Worm (Caenorhabditis elegans) whole organism, early embryonic: ENCODE measurements around the gene F25G6.8.

Experiments
- aly-1 ChIP-seq: sonication (generic microtip); optimal IDR thresholded peaks from 2 replicates; lab custom pipeline; 2016; ENCODE audit warnings: missing genetic modification characterization, missing compliant biosample characterization
- ama-1 ChIP-seq: fragments of 150-350 bp; optimal IDR thresholded peaks from 2 replicates; lab custom pipeline; 2014
- ceh-13 ChIP-seq: fragments of 200-800 bp; sonication (Bioruptor generic); optimal IDR thresholded peaks from 2 replicates; lab custom pipeline; 2018; ENCODE audit warnings: mild to moderate bottlenecking, missing genetic modification characterization, missing compliant biosample characterization
- ceh-36 ChIP-seq: sonication (generic microtip); optimal IDR thresholded peaks from 2 replicates; lab custom pipeline; 2016; ENCODE audit warnings: missing genetic modification characterization, inconsistent platforms, missing compliant biosample characterization
- ets-7 ChIP-seq: sonication (generic microtip); optimal IDR thresholded peaks from 2 replicates; lab custom pipeline; 2016; ENCODE audit warnings: missing genotype, missing genetic modification characterization, missing compliant biosample characterization
- flt-1 ChIP-seq: fragments of 200-800 bp; sonication (Bioruptor generic); IDR thresholded peaks from 2 replicates; pipeline ENCODE4 v1.3.6; 2022; ENCODE audit warnings: missing genetic modification characterization, missing compliant biosample characterization
- hmbx-1 ChIP-seq: sonication (generic microtip); optimal IDR thresholded peaks from 2 replicates; lab custom pipeline; 2016; ENCODE audit warnings: mild to moderate bottlenecking, missing genetic modification characterization, missing compliant biosample characterization
- pes-1 ChIP-seq: fragments of 200-800 bp; sonication (Bioruptor generic); IDR thresholded peaks from 2 replicates; pipeline ENCODE4 v1.3.6; 2022; ENCODE audit warnings: missing genetic modification reagents, missing genetic modification characterization, missing compliant biosample characterization
- sea-1 ChIP-seq: fragments of 200-800 bp; sonication (Bioruptor generic); conservative IDR thresholded peaks from 2 replicates; pipeline ENCODE4 v1.3.6; 2022; ENCODE audit warnings: missing genetic modification characterization, missing compliant biosample characterization
- tbx-37 ChIP-seq: fragments of 200-800 bp; sonication (Bioruptor generic); conservative IDR thresholded peaks from 2 replicates; pipeline ENCODE4 v1.3.6; 2022; ENCODE audit warnings: missing genetic modification reagents, missing genetic modification characterization, missing compliant biosample characterization
- tra-4 ChIP-seq: sonication (generic microtip); optimal IDR thresholded peaks from 2 replicates; lab custom pipeline; 2017; ENCODE audit warnings: missing genetic modification characterization, missing compliant biosample characterization

ce11 chrV:8606099-8606696 lies 41.2 kb upstream of the F25G6.8 start, which contains the start of gene vps-60:
- TF ChIP-seq pes-1 (no peak), flt-1 (GFP tag; lab: Robert Waterston, UW) (peak; percentile 44; the same call in 1 of the 2 replicates), ceh-13 (no peak), ama-1 (no peak), ets-7 (tag; lab: Kevin White, UChicago) (peak; percentile 11), hmbx-1 (tag; lab: Kevin White, UChicago) (no peak), tra-4 (tag; lab: Kevin White, UChicago) (no peak), ceh-36 (tag; lab: Kevin White, UChicago) (no peak), sea-1 (GFP tag; lab: Robert Waterston, UW) (peak; percentile 28; the same call in 1 of the 2 replicates), aly-1 (tag; lab: Kevin White, UChicago) (no peak), tbx-37 (GFP tag; lab: Robert Waterston, UW) (no peak)
